Worm (Caenorhabditis elegans) whole organism, L4 larva: ENCODE results near the gene daf-41.

Experiments
- F10B5.3 ChIP-seq: sonication (generic microtip); optimal IDR thresholded peaks from 2 replicates; lab custom pipeline; 2016; ENCODE audit warnings: mild to moderate bottlenecking, missing genetic modification characterization, missing compliant biosample characterization
- F26F4.8 ChIP-seq: fragments of 200-800 bp; sonication (Bioruptor generic); conservative IDR thresholded peaks from 2 replicates; pipeline ENCODE4 v1.3.6; 2022; ENCODE audit warnings: missing genetic modification characterization, missing compliant biosample characterization
- Y48G9A.11 ChIP-seq: fragments of 200-800 bp; sonication (Bioruptor generic); IDR thresholded peaks from 2 replicates; pipeline ENCODE4 v1.3.6; 2022; ENCODE audit warnings: missing genetic modification reagents, missing genetic modification characterization, missing compliant biosample characterization
- ZK337.2 ChIP-seq: fragments of 200-800 bp; sonication (Bioruptor generic); IDR thresholded peaks from 2 replicates; pipeline ENCODE4 v1.3.6; 2022; ENCODE audit warnings: missing genetic modification reagents, missing genetic modification characterization, missing compliant biosample characterization
- ZK546.5 ChIP-seq, 2 experiments: sonication (generic microtip); optimal IDR thresholded peaks; 2 replicates each; lab custom pipeline; 2017; ENCODE audit warnings: missing biosample characterization in 2 of 2, missing genetic modification characterization in 2 of 2
- attf-4 ChIP-seq: sonication (generic microtip); optimal IDR thresholded peaks from 3 replicates; lab custom pipeline; 2017; ENCODE audit warnings: missing biosample characterization, missing genetic modification characterization
- ceh-28 ChIP-seq: fragments of 150-350 bp; optimal IDR thresholded peaks from 2 replicates; lab custom pipeline; 2014; ENCODE audit warnings: missing biosample characterization, missing genetic modification reagents, missing genetic modification characterization
- ceh-32 ChIP-seq: sonication (generic microtip); optimal IDR thresholded peaks from 2 replicates; lab custom pipeline; 2016; ENCODE audit warnings: mild to moderate bottlenecking, missing genetic modification characterization, missing compliant biosample characterization; ENCODE audit not compliant: poor library complexity
- daf-12 ChIP-seq: fragments of 150-350 bp; optimal IDR thresholded peaks from 2 replicates; lab custom pipeline; 2014; ENCODE audit warnings: missing biosample characterization, missing genetic modification reagents, missing genetic modification characterization
- dve-1 ChIP-seq: sonication (generic microtip); optimal IDR thresholded peaks from 2 replicates; lab custom pipeline; 2017; ENCODE audit warnings: antibody characterized with exemption, mild to moderate bottlenecking, missing genetic modification characterization, missing compliant biosample characterization; ENCODE audit not compliant: insufficient read depth
- egl-27 ChIP-seq: sonication (generic microtip); optimal IDR thresholded peaks from 3 replicates; lab custom pipeline; 2017; ENCODE audit warnings: missing biosample characterization, missing genetic modification reagents, missing genetic modification characterization
- egl-43 ChIP-seq: fragments of 200-800 bp; sonication (Bioruptor generic); IDR thresholded peaks from 2 replicates; pipeline ENCODE4 v1.3.6; 2022; ENCODE audit warnings: missing genetic modification reagents, missing genetic modification characterization, missing compliant biosample characterization
- fkh-10 ChIP-seq: fragments of 150-350 bp; optimal IDR thresholded peaks from 2 replicates; lab custom pipeline; 2014; ENCODE audit warnings: missing biosample characterization, missing genetic modification reagents, missing genetic modification characterization
- hlh-30 ChIP-seq: sonication (generic microtip); optimal IDR thresholded peaks from 2 replicates; lab custom pipeline; 2017; ENCODE audit warnings: antibody characterized with exemption, mild to moderate bottlenecking, missing genetic modification characterization, missing compliant biosample characterization; ENCODE audit not compliant: insufficient read depth
- hmg-1.1 ChIP-seq: fragments of 200-800 bp; sonication (Bioruptor generic); IDR thresholded peaks from 2 replicates; pipeline ENCODE4 v1.3.6; 2022; ENCODE audit warnings: missing genetic modification reagents, missing genetic modification characterization, missing compliant biosample characterization
- lin-1 ChIP-seq: fragments of 200-800 bp; sonication (Bioruptor generic); IDR thresholded peaks from 2 replicates; pipeline ENCODE4 v1.3.6; 2022; ENCODE audit warnings: missing genetic modification reagents, missing genetic modification characterization, missing compliant biosample characterization
- lin-13 ChIP-seq: fragments of 150-350 bp; optimal IDR thresholded peaks from 2 replicates; lab custom pipeline; 2014; ENCODE audit warnings: missing biosample characterization, missing genetic modification reagents, missing genetic modification characterization
- lin-38 ChIP-seq: fragments of 200-800 bp; sonication (Bioruptor generic); IDR thresholded peaks from 2 replicates; pipeline ENCODE4 v1.3.6; 2022; ENCODE audit warnings: missing genetic modification reagents, missing genetic modification characterization, missing compliant biosample characterization
- lir-3 ChIP-seq: sonication (generic microtip); optimal IDR thresholded peaks from 2 replicates; lab custom pipeline; 2016; ENCODE audit warnings: mild to moderate bottlenecking, missing genetic modification characterization, missing compliant biosample characterization
- lsy-2 ChIP-seq, 2 experiments: fragments of 150-350 bp in 1 of 2; sonication (generic microtip) in 1 of 2; optimal IDR thresholded peaks; 2 replicates each; lab custom pipeline; 2014 to 2017; ENCODE audit warnings: missing biosample characterization in 2 of 2, missing genetic modification characterization in 2 of 2
- madf-9 ChIP-seq: fragments of 200-800 bp; sonication (Bioruptor generic); conservative IDR thresholded peaks from 2 replicates; pipeline ENCODE4 v1.3.6; 2022; ENCODE audit warnings: missing genetic modification reagents, missing genetic modification characterization, missing compliant biosample characterization
- mdl-1 ChIP-seq, 2 experiments: fragments of 150-350 bp in 1 of 2; sonication (generic microtip) in 1 of 2; optimal IDR thresholded peaks; 2 replicates each; lab custom pipeline; 2014 to 2017; ENCODE audit warnings: missing biosample characterization in 2 of 2, missing genetic modification characterization in 2 of 2
- mep-1 ChIP-seq: fragments of 150-350 bp; sonication (generic microtip); optimal IDR thresholded peaks from 3 replicates; lab custom pipeline; 2014; ENCODE audit warnings: missing biosample characterization, missing genetic modification characterization
- mes-2 ChIP-seq: sonication (generic microtip); optimal IDR thresholded peaks from 2 replicates; lab custom pipeline; 2016; ENCODE audit warnings: missing genotype, mild to moderate bottlenecking, missing genetic modification characterization, missing compliant biosample characterization; ENCODE audit not compliant: poor library complexity, severe bottlenecking
- mxl-2 ChIP-seq: fragments of 200-800 bp; sonication (Bioruptor generic); conservative IDR thresholded peaks from 2 replicates; pipeline ENCODE4 v1.3.6; 2022; ENCODE audit warnings: missing genetic modification reagents, missing genetic modification characterization, missing compliant biosample characterization
- mxl-3 ChIP-seq: fragments of 200-800 bp; sonication (Bioruptor generic); optimal IDR thresholded peaks from 2 replicates; lab custom pipeline; 2018; ENCODE audit warnings: mild to moderate bottlenecking, missing genetic modification characterization, missing compliant biosample characterization
- nhr-102 ChIP-seq: sonication (generic microtip); optimal IDR thresholded peaks from 2 replicates; lab custom pipeline; 2016; ENCODE audit warnings: mild to moderate bottlenecking, missing genetic modification characterization, moderate library complexity, missing compliant biosample characterization
- nhr-11 ChIP-seq: fragments of 150-350 bp; optimal IDR thresholded peaks from 2 replicates; lab custom pipeline; 2014; ENCODE audit warnings: missing biosample characterization, missing genetic modification characterization
- nhr-237 ChIP-seq: sonication (generic microtip); optimal IDR thresholded peaks from 2 replicates; lab custom pipeline; 2017; ENCODE audit warnings: missing biosample characterization, missing genetic modification characterization
- nhr-25 ChIP-seq: sonication (generic microtip); optimal IDR thresholded peaks from 2 replicates; lab custom pipeline; 2017; ENCODE audit warnings: missing genetic modification characterization, mild to moderate bottlenecking, missing compliant biosample characterization, antibody characterized with exemption, moderate library complexity, borderline replicate concordance; ENCODE audit not compliant: insufficient read depth
- php-3 ChIP-seq: fragments of 200-800 bp; sonication (Bioruptor generic); IDR thresholded peaks from 2 replicates; pipeline ENCODE4 v1.3.6; 2022; ENCODE audit warnings: missing genetic modification reagents, missing genetic modification characterization, missing compliant biosample characterization
- pqm-1 ChIP-seq: sonication (generic microtip); optimal IDR thresholded peaks from 2 replicates; lab custom pipeline; 2017; ENCODE audit warnings: missing biosample characterization, missing genetic modification characterization
- rbr-2 ChIP-seq: sonication (generic microtip); optimal IDR thresholded peaks from 2 replicates; lab custom pipeline; 2016; ENCODE audit warnings: missing genotype, missing genetic modification characterization, missing compliant biosample characterization
- sdz-12 ChIP-seq: fragments of 200-800 bp; sonication (Bioruptor generic); optimal IDR thresholded peaks from 2 replicates; lab custom pipeline; 2018; ENCODE audit warnings: mild to moderate bottlenecking, missing genetic modification characterization, missing compliant biosample characterization
- set-16 ChIP-seq: fragments of 200-800 bp; sonication (Bioruptor generic); IDR thresholded peaks from 2 replicates; pipeline ENCODE4 v1.3.6; 2022; ENCODE audit warnings: missing genetic modification reagents, missing genetic modification characterization, missing compliant biosample characterization
- snpc-1.2 ChIP-seq: fragments of 200-800 bp; sonication (Bioruptor generic); IDR thresholded peaks from 2 replicates; pipeline ENCODE4 v1.3.6; 2022; ENCODE audit warnings: missing genetic modification reagents, missing genetic modification characterization, missing compliant biosample characterization
- snpc-4 ChIP-seq: fragments of 150-350 bp; optimal IDR thresholded peaks from 2 replicates; lab custom pipeline; 2014; ENCODE audit warnings: missing biosample characterization, missing genetic modification characterization
- spr-1 ChIP-seq: sonication (generic microtip); optimal IDR thresholded peaks from 2 replicates; lab custom pipeline; 2016; ENCODE audit warnings: mild to moderate bottlenecking, missing genetic modification characterization, missing compliant biosample characterization
- tra-1 ChIP-seq: fragments of 200-800 bp; sonication (Bioruptor generic); IDR thresholded peaks from 2 replicates; pipeline ENCODE4 v1.3.6; 2022; ENCODE audit warnings: missing genetic modification reagents, missing genetic modification characterization, missing compliant biosample characterization
- unc-62 ChIP-seq, 3 experiments: fragments of 150-350 bp in 1 of 3; sonication (generic microtip); optimal IDR thresholded peaks in 2 of 3; peaks in 1 of 3; 1 replicate in 1 of 3; 2 replicates in 2 of 3; lab custom pipeline; 2014 to 2017; ENCODE audit warnings: missing biosample characterization in 3 of 3, missing genetic modification characterization in 3 of 3, missing genetic modification reagents in 3 of 3, missing genotype in 1 of 3
- zfp-3 ChIP-seq: fragments of 200-800 bp; sonication (Bioruptor generic); conservative IDR thresholded peaks from 2 replicates; pipeline ENCODE4 v1.3.6; 2022; ENCODE audit warnings: missing genetic modification reagents, missing genetic modification characterization, missing compliant biosample characterization
- zip-11 ChIP-seq: fragments of 200-800 bp; sonication (Bioruptor generic); IDR thresholded peaks from 2 replicates; pipeline ENCODE4 v1.3.6; 2022; ENCODE audit warnings: missing genetic modification characterization, missing compliant biosample characterization
- zip-2 ChIP-seq: fragments of 150-350 bp; optimal IDR thresholded peaks from 2 replicates; lab custom pipeline; 2014; ENCODE audit warnings: missing biosample characterization, missing genetic modification characterization

The daf-41 gene

ce11 chrIII:5287877-5288276 lies 13.3 kb upstream of the daf-41 start, which contains the start of gene T15B12.1:
T15B12.1 (plus strand) TSS chrIII:5288177.
- TF ChIP-seq daf-12 (tag; lab: Kevin White, UChicago) = no peak
- TF ChIP-seq nhr-237 (tag; lab: Kevin White, UChicago) = no peak
- peak; percentile 31 for TF ChIP-seq fkh-10 (GFP tag; lab: Kevin White, UChicago)

ce11 chrIII:5286205-5286604 lies 11.6 kb upstream of the daf-41 start, which contains the start of gene ZC395.11:
ZC395.11 (minus strand) TSS chrIII:5286305.
- no peak for TF ChIP-seq nhr-11
- TF ChIP-seq spr-1 (tag; lab: Kevin White, UChicago) = no peak
- no peak for TF ChIP-seq egl-43

- TF ChIP-seq egl-43 = 0 out of 2 replicates have a peak, but pooled peaks have one; percentile 26
- TF ChIP-seq mdl-1 (tag; optimal IDR thresholded peaks at IDR 0.05; lab: Kevin White, UChicago) = no peak
- peak; percentile 75 for TF ChIP-seq set-16
Measured at ce11 chrIII:5285484-5285883, 10.9 kb upstream of the daf-41 start.

- TF ChIP-seq mep-1 (peak; percentile 12), nhr-25 (tag; lab: Kevin White, UChicago) (no peak), zfp-3 (GFP tag; lab: Robert Waterston, UW) (no peak), lsy-2 (tag; optimal IDR thresholded peaks at IDR 0.05; lab: Kevin White, UChicago) (peak in 1 of 2 experiments; percentile 64), rbr-2 (tag; lab: Kevin White, UChicago) (peak; percentile 11), hmg-1.1 (GFP tag; lab: Robert Waterston, UW) (0 out of 2 replicates have a peak, but pooled peaks have one; percentile 9), tra-1 (GFP tag; lab: Robert Waterston, UW) (0 out of 2 replicates have a peak, but pooled peaks have one; percentile 29)
Measured at ce11 chrIII:5280228-5280627, 5.7 kb upstream of the daf-41 start.

- TF ChIP-seq sdz-12 (GFP tag; lab: Kevin White, UChicago) (no peak), ZK546.5 (tag; optimal IDR thresholded peaks at IDR 0.05; lab: Kevin White, UChicago) (no peak), dve-1 (tag; lab: Kevin White, UChicago) (no peak), mxl-2 (GFP tag; lab: Robert Waterston, UW) (no peak), unc-62 (GFP tag; optimal IDR thresholded peaks at IDR 0.05 in 1 of 2; lab: Kevin White, UChicago) (peak in 1 of 2 experiments; percentile 24), unc-62 (tag; optimal IDR thresholded peaks at IDR 0.05; lab: Kevin White, UChicago) (no peak), snpc-4 (tag; lab: Kevin White, UChicago) (no peak), lin-13 (GFP tag; lab: Kevin White, UChicago) (no peak), Y48G9A.11 (0 out of 2 replicates have a peak, but pooled peaks have one; percentile 7), nhr-102 (peak; percentile 13), lin-38 (GFP tag; lab: Robert Waterston, UW) (no peak), F10B5.3 (no peak), zip-2 (tag; lab: Kevin White, UChicago) (no peak), lir-3 (tag; lab: Kevin White, UChicago) (no peak), ceh-32 (tag; lab: Kevin White, UChicago) (no peak), snpc-1.2 (GFP tag; lab: Robert Waterston, UW) (no peak), ceh-28 (tag; lab: Kevin White, UChicago) (no peak), F26F4.8 (GFP tag; lab: Robert Waterston, UW) (0 out of 2 replicates have a peak, but pooled peaks have one; percentile 56), attf-4 (no peak), madf-9 (GFP tag; lab: Robert Waterston, UW) (no peak), pqm-1 (tag; lab: Kevin White, UChicago) (no peak), mxl-3 (GFP tag; lab: Kevin White, UChicago) (no peak), set-16 (no peak), mes-2 (no peak), egl-27 (no peak), lin-1 (no peak), php-3 (GFP tag; lab: Robert Waterston, UW) (no peak), zip-11 (GFP tag; lab: Robert Waterston, UW) (no peak), hlh-30 (tag; lab: Kevin White, UChicago) (no peak), ZK337.2 (GFP tag; lab: Robert Waterston, UW) (no peak)
Measured at ce11 chrIII:5277740-5278139, 3.2 kb upstream of the daf-41 start, which contains the start of gene clk-1. clk-1 (plus strand) TSS chrIII:5277894.
